Worm (Caenorhabditis elegans): Measurements from ENCODE around the gene arrd-6.

DNA sequence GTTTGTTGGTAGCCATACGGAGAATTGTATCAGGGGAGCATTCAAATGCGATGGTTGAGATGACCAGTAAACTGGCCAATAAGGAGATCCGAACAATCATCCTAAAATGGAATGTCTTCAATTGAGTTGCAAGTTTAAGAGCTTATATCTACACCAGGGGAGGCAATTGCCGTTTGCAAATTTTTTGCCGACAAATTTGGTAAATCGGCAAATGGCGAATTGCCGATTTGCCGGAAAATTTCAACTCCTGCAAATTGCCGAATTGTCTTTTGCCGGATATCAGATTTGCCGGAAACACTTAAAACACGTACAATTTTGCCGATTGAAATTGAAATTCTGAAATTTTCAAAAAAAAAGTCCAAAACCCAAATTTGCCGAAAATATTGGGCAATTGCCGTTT is 7.7 kb upstream of the arrd-6 start, which contains the start of gene F40F8.5:
- no peak for TF ChIP-seq nhr-12 (tag; optimal IDR thresholded peaks at IDR 0.05)
- TF ChIP-seq mdl-1 (tag; optimal IDR thresholded peaks at IDR 0.05), result no peak
- TF ChIP-seq unc-39 (tag; optimal IDR thresholded peaks at IDR 0.05), result no peak
- TF ChIP-seq fkh-10 (GFP tag; optimal IDR thresholded peaks at IDR 0.05), result no peak
- TF ChIP-seq hmg-11 (tag; optimal IDR thresholded peaks at IDR 0.05), result no peak
- no peak for TF ChIP-seq nhr-237 (tag; optimal IDR thresholded peaks at IDR 0.05)
- TF ChIP-seq nhr-76 (tag; optimal IDR thresholded peaks at IDR 0.05), result no peak
- no peak for TF ChIP-seq fos-1 (tag; optimal IDR thresholded peaks at IDR 0.05)
- TF ChIP-seq ama-1 (optimal IDR thresholded peaks at IDR 0.05), result no peak
- TF ChIP-seq elt-2 (tag; optimal IDR thresholded peaks at IDR 0.05), result no peak
- no peak for TF ChIP-seq mml-1 (tag; optimal IDR thresholded peaks at IDR 0.05)
- no peak for TF ChIP-seq ztf-11 (tag; optimal IDR thresholded peaks at IDR 0.05)

Measured in whole organism, L3 larva.